Worm (Caenorhabditis elegans): Measurements from ENCODE around the gene pin-2.

pin-2 gene

DNA sequence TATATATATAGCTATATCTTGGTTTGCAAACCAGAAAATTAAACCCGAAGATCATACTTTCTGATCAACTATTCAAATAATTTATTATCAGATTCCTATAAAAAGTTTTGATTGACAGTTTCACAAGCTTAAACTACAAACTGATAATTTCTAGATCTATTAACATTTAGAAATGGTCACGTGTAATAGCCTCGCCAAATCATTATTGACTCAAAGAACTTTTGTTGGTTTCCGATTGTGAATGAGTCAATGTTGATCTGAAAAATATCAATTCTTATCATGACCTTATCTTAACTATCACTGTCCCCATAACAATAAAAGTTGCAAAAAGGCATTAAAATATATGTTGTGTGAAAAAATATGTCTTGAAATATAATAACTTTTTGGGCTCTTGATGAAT, 48.5 kb downstream of the pin-2 start (continued):
- TF ChIP-seq nhr-48 (tag; optimal IDR thresholded peaks at IDR 0.05) (peak; percentile 91), lin-13 (GFP tag; optimal IDR thresholded peaks at IDR 0.05) (no peak), php-3 (GFP tag; IDR thresholded peaks at IDR 0.05) (peak; percentile 99), nhr-102 (tag; optimal IDR thresholded peaks at IDR 0.05) (peak; percentile 91), zip-2 (tag; optimal IDR thresholded peaks at IDR 0.05) (no peak), nhr-11 (tag; optimal IDR thresholded peaks at IDR 0.05) (no peak), nhr-42 (GFP tag; IDR thresholded peaks at IDR 0.05) (no peak), pha-4 (GFP tag; IDR thresholded peaks at IDR 0.05) (no peak), pha-4 (tag; optimal IDR thresholded peaks at IDR 0.05) (peak; percentile 63), ceh-44 (GFP tag; IDR thresholded peaks at IDR 0.05) (no peak), lsy-2 (tag; optimal IDR thresholded peaks at IDR 0.05) (peak in 1 of 2 experiments; percentile 42), T20F7.1 (GFP tag; optimal IDR thresholded peaks at IDR 0.05) (peak; percentile 52), zip-11 (GFP tag; IDR thresholded peaks at IDR 0.05) (no peak), unc-62 (GFP tag; optimal IDR thresholded peaks at IDR 0.05 in 1 of 2) (peak in 1 of 2 experiments; percentile 67), unc-62 (tag; optimal IDR thresholded peaks at IDR 0.05) (no peak)

DNA sequence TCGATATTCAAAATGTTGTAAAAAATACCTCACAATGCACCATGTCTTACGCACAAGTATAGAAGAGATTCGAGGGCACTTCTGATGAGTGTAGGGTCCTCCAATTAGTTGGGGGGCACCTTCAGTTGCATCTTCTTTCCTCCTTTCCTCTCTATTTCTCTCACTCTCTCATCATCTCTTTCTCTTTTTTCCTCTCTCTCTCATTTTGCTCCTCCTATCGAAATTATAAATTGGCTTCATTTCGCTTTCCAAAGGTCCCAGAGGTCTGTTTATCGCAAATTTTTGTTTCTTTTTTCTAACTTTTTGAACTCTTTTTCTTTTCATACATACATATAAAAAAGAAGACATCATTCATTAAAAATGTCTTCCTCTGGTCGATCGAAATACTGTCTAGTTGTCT, 49.2 kb downstream of the pin-2 start:
- no peak for TF ChIP-seq hlh-30 (tag; optimal IDR thresholded peaks at IDR 0.05; ENCODE audit: insufficient read depth)
- no peak for TF ChIP-seq cey-2 (tag; optimal IDR thresholded peaks at IDR 0.05; ENCODE audit: borderline replicate concordance, insufficient read depth)
- no peak for TF ChIP-seq dpl-1 (GFP tag; optimal IDR thresholded peaks at IDR 0.05)
- no peak for TF ChIP-seq zag-1 (tag; optimal IDR thresholded peaks at IDR 0.05)
- TF ChIP-seq pqm-1 (tag; optimal IDR thresholded peaks at IDR 0.05) = no peak
- no peak for TF ChIP-seq unc-39 (tag; optimal IDR thresholded peaks at IDR 0.05)
- TF ChIP-seq zfp-2 (tag; optimal IDR thresholded peaks at IDR 0.05) = no peak
- TF ChIP-seq set-16 (GFP tag; IDR thresholded peaks at IDR 0.05) = no peak
- TF ChIP-seq spr-1 (tag; optimal IDR thresholded peaks at IDR 0.05) = no peak
- TF ChIP-seq aha-1 (tag) = no peak
- no peak for TF ChIP-seq ceh-62 (tag; optimal IDR thresholded peaks at IDR 0.05)
- no peak for TF ChIP-seq ceh-20 (GFP tag; IDR thresholded peaks at IDR 0.05)
- TF ChIP-seq F10B5.3 (tag; optimal IDR thresholded peaks at IDR 0.05) = no peak
- no peak for TF ChIP-seq D1046.2 (GFP tag; IDR thresholded peaks at IDR 0.05)

DNA sequence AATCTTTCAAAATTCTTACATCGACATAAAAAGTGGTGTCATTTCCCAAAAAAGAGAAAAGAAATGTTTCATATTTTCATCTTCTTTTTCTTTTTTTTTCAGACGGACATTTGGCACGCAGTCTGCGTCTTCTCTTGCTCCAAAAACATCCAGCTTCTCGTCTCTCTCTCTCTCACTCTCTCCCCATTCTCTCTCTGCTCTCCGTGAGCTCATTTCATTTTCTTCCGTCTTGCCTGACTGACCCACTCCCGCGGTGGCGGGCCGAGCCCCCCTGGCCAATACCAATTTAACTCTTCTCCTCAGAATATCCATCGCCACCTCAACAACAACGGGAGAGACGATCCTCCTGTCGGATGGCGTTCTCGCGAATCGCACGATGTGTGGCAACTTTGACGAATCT, 51.9 kb downstream of the pin-2 start, which contains the start of gene txt-19:
Gene txt-19, plus strand, starts transcription at position 304 of the 400 bp plus-strand sequence.
- TF ChIP-seq unc-130 (GFP tag; optimal IDR thresholded peaks at IDR 0.05) = no peak
- no peak for TF ChIP-seq lin-13 (GFP tag; optimal IDR thresholded peaks at IDR 0.05)
- no peak for TF ChIP-seq mxl-3 (GFP tag; optimal IDR thresholded peaks at IDR 0.05)
- TF ChIP-seq nhr-237 (tag; optimal IDR thresholded peaks at IDR 0.05) = no peak
- TF ChIP-seq set-16 (GFP tag; IDR thresholded peaks at IDR 0.05) = peak; percentile 71
- no peak for TF ChIP-seq unc-39 (tag; optimal IDR thresholded peaks at IDR 0.05)
- no peak for TF ChIP-seq dmd-8 (GFP tag; IDR thresholded peaks at IDR 0.05)
- no peak for TF ChIP-seq dmd-6 (GFP tag; IDR thresholded peaks at IDR 0.05)
- TF ChIP-seq aha-1 (tag) = peak; percentile 28
- peak; percentile 21 for TF ChIP-seq rbr-2 (tag; optimal IDR thresholded peaks at IDR 0.05)
- TF ChIP-seq hmg-1.1 (GFP tag; IDR thresholded peaks at IDR 0.05) = no peak
- no peak for TF ChIP-seq F49E8.2 (tag; optimal IDR thresholded peaks at IDR 0.05; ENCODE audit: borderline replicate concordance)
- no peak for TF ChIP-seq zfp-3 (GFP tag; conservative IDR thresholded peaks at IDR 0.05)
- TF ChIP-seq daf-19 (GFP tag; conservative IDR thresholded peaks at IDR 0.05) = no peak
- TF ChIP-seq sdz-12 (GFP tag; optimal IDR thresholded peaks at IDR 0.05) = peak; percentile 5
- peak; percentile 16 for TF ChIP-seq hlh-11 (tag; optimal IDR thresholded peaks at IDR 0.05)
- TF ChIP-seq ces-1 (GFP tag; optimal IDR thresholded peaks at IDR 0.05) = no peak
- TF ChIP-seq dve-1 (tag; optimal IDR thresholded peaks at IDR 0.05; ENCODE audit: insufficient read depth) = no peak
- no peak for TF ChIP-seq nhr-6 (tag; optimal IDR thresholded peaks at IDR 0.05)

All from whole organism, L4 larva.